Worm (Caenorhabditis elegans): ENCODE measurements around the gene vha-5.
"Not testable (repeated sequence)": the region's sequence is repeated elsewhere in the genome, so short reads cannot be mapped to it uniquely, and the experiment has no call there.

vha-5 gene

DNA sequence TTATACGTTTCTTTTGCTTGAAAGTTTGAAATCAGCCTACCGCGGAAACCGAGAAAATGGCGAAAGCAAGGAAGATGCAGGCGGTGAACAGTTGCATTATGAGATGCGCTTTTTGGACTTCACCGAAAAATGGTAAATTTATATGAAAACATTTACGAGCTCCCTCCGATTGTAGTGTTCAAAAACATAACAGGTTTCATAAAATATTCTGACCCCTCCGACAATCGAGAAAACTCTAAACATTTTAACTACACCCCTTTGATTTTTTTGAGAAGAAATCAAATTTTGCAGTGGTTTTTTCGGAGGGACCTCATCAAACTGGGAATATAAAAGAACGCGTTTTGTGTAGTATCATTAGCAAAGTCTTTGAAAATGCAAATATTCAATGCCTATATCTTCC lies 43.3 kb downstream of the vha-5 start, which contains the start of the genes F17E9.18 and F17E9.15:
Gene F17E9.18 (minus strand): TSS at position 101 of the 400 bp plus-strand sequence.
Gene F17E9.15 (plus strand): TSS at position 368 of the 400 bp plus-strand sequence.
- TF ChIP-seq T23F11.4 (GFP tag; optimal IDR thresholded peaks at IDR 0.05) (no peak), unc-55 (GFP tag; optimal IDR thresholded peaks at IDR 0.05) (no peak), ztf-16 (tag; optimal IDR thresholded peaks at IDR 0.05) (no peak), ceh-9 (tag; optimal IDR thresholded peaks at IDR 0.05) (no peak), hlh-6 (tag; optimal IDR thresholded peaks at IDR 0.05) (no peak), pros-1 (tag; optimal IDR thresholded peaks at IDR 0.05) (no peak), K02D7.2 (tag; optimal IDR thresholded peaks at IDR 0.05) (no peak), ceh-48 (tag; optimal IDR thresholded peaks at IDR 0.05) (no peak)

DNA sequence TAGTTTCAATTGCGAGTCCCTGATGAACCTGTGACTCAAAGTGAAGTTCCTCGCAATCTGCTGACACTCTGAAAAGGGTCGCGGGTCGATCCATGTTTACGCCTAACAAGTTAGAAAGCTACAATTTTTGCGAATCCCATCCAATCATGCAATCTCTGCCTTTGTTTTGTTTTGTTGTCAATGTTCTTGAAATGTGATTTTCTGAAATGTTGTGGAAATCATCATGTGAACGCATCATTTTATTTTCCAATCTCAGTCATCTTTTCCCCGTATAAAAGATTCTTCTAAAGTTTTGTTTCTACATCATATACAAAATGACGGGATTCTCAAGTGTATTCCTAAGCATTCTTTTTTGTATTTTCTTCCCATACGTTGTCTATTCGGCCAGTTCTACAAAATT lies 44.3 kb downstream of the vha-5 start, which contains the start of gene F17E9.4:
Gene F17E9.4 (plus strand): TSS at position 301 of the 400 bp plus-strand sequence.
- no peak for TF ChIP-seq unc-86 (tag; optimal IDR thresholded peaks at IDR 0.05)
- no peak for TF ChIP-seq gmeb-2 (tag; optimal IDR thresholded peaks at IDR 0.05)
- no peak for TF ChIP-seq K09A11.1 (tag; optimal IDR thresholded peaks at IDR 0.05; ENCODE audit: insufficient read depth)
- TF ChIP-seq rnt-1 (tag; optimal IDR thresholded peaks at IDR 0.05): no peak
- TF ChIP-seq ceh-30 (tag; optimal IDR thresholded peaks at IDR 0.05): no peak

- TF ChIP-seq nhr-11, lin-11, elt-4 (tag; optimal IDR thresholded peaks at IDR 0.05): not testable (repeated sequence)
These were observed 48.3 kb downstream of the vha-5 start, which contains the start of gene F17E9.16 for ce11 chrIV:8352036-8352435. TSS of gene F17E9.16 (plus strand) at chrIV:8352336.

- no peak for TF ChIP-seq ceh-45 (GFP tag; IDR thresholded peaks at IDR 0.05)
- TF ChIP-seq pat-9 (tag; optimal IDR thresholded peaks at IDR 0.05): no peak
- TF ChIP-seq tbx-2 (tag; optimal IDR thresholded peaks at IDR 0.05): no peak
- no peak for TF ChIP-seq lin-11 (tag; optimal IDR thresholded peaks at IDR 0.05)
- TF ChIP-seq ets-4 (tag; optimal IDR thresholded peaks at IDR 0.05): no peak
- no peak for TF ChIP-seq madf-2 (tag; optimal IDR thresholded peaks at IDR 0.05)
- TF ChIP-seq fax-1 (tag; optimal IDR thresholded peaks at IDR 0.05): no peak
- TF ChIP-seq K09A11.1 (tag; optimal IDR thresholded peaks at IDR 0.05; ENCODE audit: insufficient read depth): no peak
- no peak for TF ChIP-seq nhr-11 (tag; optimal IDR thresholded peaks at IDR 0.05)
- TF ChIP-seq pax-1 (tag; optimal IDR thresholded peaks at IDR 0.05): no peak
- TF ChIP-seq ceh-18 (tag; optimal IDR thresholded peaks at IDR 0.05): no peak
- no peak for TF ChIP-seq hlh-13 (GFP tag; optimal IDR thresholded peaks at IDR 0.05)
- TF ChIP-seq odd-2 (tag; optimal IDR thresholded peaks at IDR 0.05): no peak
- no peak for TF ChIP-seq npax-4 (tag; optimal IDR thresholded peaks at IDR 0.05)
These were observed 50.8 kb downstream of the vha-5 start, which contains the start of gene F17E9.3 for ce11 chrIV:8354572-8354971. TSS of gene F17E9.3 (plus strand) at chrIV:8354872.

DNA sequence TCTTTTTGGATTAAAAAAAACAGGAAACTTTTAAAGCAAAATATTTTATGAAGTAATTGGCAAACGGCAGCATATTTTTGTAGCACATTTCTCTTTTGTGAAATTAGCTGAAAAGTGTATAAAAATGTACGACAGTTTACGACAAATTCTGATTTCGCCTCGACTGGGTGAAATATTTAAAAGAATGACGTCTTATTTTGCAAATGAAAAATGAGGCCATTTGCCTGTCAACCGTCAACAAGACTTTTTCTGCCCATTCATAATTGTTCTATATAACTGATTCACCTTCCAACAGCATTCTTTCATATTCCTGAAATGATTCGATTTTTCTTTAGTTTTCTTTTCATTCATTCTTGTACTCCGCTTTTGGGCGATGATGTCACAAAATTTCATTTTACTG lies 51.8 kb downstream of the vha-5 start, which contains the start of the genes F17E9.2 and col-116:
Gene F17E9.2 (plus strand): TSS at position 301 of the 400 bp plus-strand sequence.
Gene col-116 (plus strand): TSS at position 315 of the 400 bp plus-strand sequence.
- no peak for TF ChIP-seq ceh-6 (GFP tag; optimal IDR thresholded peaks at IDR 0.05)
- TF ChIP-seq ceh-22 (tag; optimal IDR thresholded peaks at IDR 0.05): no peak
- TF ChIP-seq rnt-1 (tag; optimal IDR thresholded peaks at IDR 0.05): no peak
- TF ChIP-seq sox-2 (GFP tag; IDR thresholded peaks at IDR 0.05): no peak
- no peak for TF ChIP-seq dve-1 (tag; optimal IDR thresholded peaks at IDR 0.05)
- no peak for TF ChIP-seq ceh-18 (tag; optimal IDR thresholded peaks at IDR 0.05)
- no peak for TF ChIP-seq hlh-13 (GFP tag; optimal IDR thresholded peaks at IDR 0.05)
- TF ChIP-seq fkh-10 (GFP tag; optimal IDR thresholded peaks at IDR 0.05): no peak
